Worm (Caenorhabditis elegans) whole organism, midembryonic: ENCODE data around the gene nas-8.

ENCODE experiments used
- T22C8.4 ChIP-seq: fragments of 200-800 bp; sonication (Bioruptor generic); IDR thresholded peaks from 2 replicates; pipeline ENCODE4 v1.3.6; 2022; ENCODE audit warnings: missing genetic modification characterization, missing compliant biosample characterization
- cog-1 ChIP-seq: sonication (generic microtip); optimal IDR thresholded peaks from 2 replicates; lab custom pipeline; 2016; ENCODE audit warnings: missing genetic modification characterization, missing compliant biosample characterization
- flt-1 ChIP-seq: fragments of 200-800 bp; sonication (Bioruptor generic); IDR thresholded peaks from 2 replicates; pipeline ENCODE4 v1.3.6; 2022; ENCODE audit warnings: missing genetic modification characterization, missing compliant biosample characterization
- klf-2 ChIP-seq: fragments of 200-800 bp; sonication (Bioruptor generic); conservative IDR thresholded peaks from 2 replicates; pipeline ENCODE4 v1.3.6; 2022; ENCODE audit warnings: missing genetic modification reagents, missing genetic modification characterization, missing compliant biosample characterization
- med-1 ChIP-seq: sonication (generic microtip); optimal IDR thresholded peaks from 2 replicates; lab custom pipeline; 2017; ENCODE audit warnings: missing genetic modification characterization, mild to moderate bottlenecking, missing compliant biosample characterization, antibody characterized with exemption, missing genetic modification reagents; ENCODE audit not compliant: insufficient read depth
- ref-1 ChIP-seq: fragments of 200-800 bp; sonication (Bioruptor generic); conservative IDR thresholded peaks from 2 replicates; pipeline ENCODE4 v1.3.6; 2022; ENCODE audit warnings: missing genetic modification reagents, missing genetic modification characterization, missing compliant biosample characterization
- tab-1 ChIP-seq: fragments of 200-800 bp; sonication (Bioruptor generic); IDR thresholded peaks from 2 replicates; pipeline ENCODE4 v1.3.6; 2022; ENCODE audit warnings: missing genetic modification characterization, missing compliant biosample characterization
- ztf-23 ChIP-seq: fragments of 200-800 bp; sonication (Bioruptor generic); IDR thresholded peaks from 2 replicates; pipeline ENCODE4 v1.3.6; 2022; ENCODE audit warnings: missing genetic modification reagents, missing genetic modification characterization, missing compliant biosample characterization
- ztf-29 ChIP-seq: fragments of 200-800 bp; sonication (Bioruptor generic); IDR thresholded peaks from 2 replicates; pipeline ENCODE4 v1.3.6; 2022; ENCODE audit warnings: missing genetic modification reagents, missing genetic modification characterization, missing compliant biosample characterization

DNA sequence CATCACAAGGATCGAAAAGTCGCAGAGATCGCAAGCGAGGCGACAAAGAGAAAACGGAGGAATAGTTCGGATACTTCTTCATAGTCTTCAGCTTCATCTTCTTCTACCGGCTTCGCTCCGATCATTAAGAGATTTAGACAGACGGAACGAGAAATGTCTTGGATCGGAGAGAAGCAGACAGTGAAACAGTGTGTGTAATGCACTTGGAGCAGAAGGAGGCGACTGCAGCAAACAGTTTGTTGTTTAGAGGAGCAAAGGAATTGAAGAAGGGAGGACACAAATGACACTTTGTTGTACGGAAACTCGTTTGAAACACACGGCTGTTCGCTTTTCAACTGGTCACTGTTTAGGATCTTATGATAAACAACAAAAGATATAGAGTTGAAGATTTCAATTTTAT, 15.3 kb upstream of the nas-8 start:
- no peak for TF ChIP-seq ztf-29 (GFP tag; lab: Robert Waterston, UW)
- TF ChIP-seq flt-1 (GFP tag; lab: Robert Waterston, UW), result no peak
- TF ChIP-seq ref-1 (GFP tag; lab: Robert Waterston, UW), result no peak
- TF ChIP-seq med-1 (GFP tag; lab: Kevin White, UChicago), result no peak
- TF ChIP-seq T22C8.4, result no peak
- peak; percentile 29 for TF ChIP-seq cog-1
- no peak for TF ChIP-seq tab-1 (GFP tag; lab: Robert Waterston, UW)
- no peak for TF ChIP-seq ztf-23 (GFP tag; lab: Robert Waterston, UW)
- no peak for TF ChIP-seq klf-2
